Fruit fly (Drosophila melanogaster) whole organism, embryonic: ENCODE measurements around the gene CG33181.

Experiments used
- Atf6 ChIP-seq: fragments of 200-800 bp; sonication (Bioruptor generic); IDR thresholded peaks from 2 replicates; pipeline ENCODE4 v1.3.6; 2022; ENCODE audit warnings: missing biosample characterization, missing genetic modification characterization
- Awh ChIP-seq: fragments of 200-800 bp; sonication (Bioruptor generic); IDR thresholded peaks from 2 replicates; pipeline ENCODE4, ENCODE4 v1.3.6; 2022; ENCODE audit warnings: missing biosample characterization, missing genetic modification characterization
- CG10147 ChIP-seq: fragments of 200-800 bp; sonication (Bioruptor generic); optimal IDR thresholded peaks from 2 replicates; lab custom pipeline; 2019; ENCODE audit warnings: missing biosample characterization, mild to moderate bottlenecking, missing genetic modification characterization, moderate library complexity
- CG10462 ChIP-seq: fragments of 200-800 bp; sonication (Bioruptor generic); optimal IDR thresholded peaks from 2 replicates; lab custom pipeline; 2016; ENCODE audit warnings: missing biosample characterization, missing genetic modification characterization
- CG12104 ChIP-seq: fragments of 200-800 bp; sonication (Bioruptor generic); optimal IDR thresholded peaks from 3 replicates; lab custom pipeline; 2016; ENCODE audit warnings: missing biosample characterization, missing genetic modification characterization
- CG13894 ChIP-seq: fragments of 200-800 bp; sonication (Bioruptor generic); optimal IDR thresholded peaks from 3 replicates; lab custom pipeline; 2018; ENCODE audit warnings: missing biosample characterization, mild to moderate bottlenecking, missing genetic modification characterization, moderate library complexity
- CG17612 ChIP-seq: fragments of 200-800 bp; sonication (Bioruptor generic); IDR thresholded peaks from 2 replicates; pipeline ENCODE4 v1.3.6; 2022; ENCODE audit warnings: missing biosample characterization, missing genetic modification characterization
- CG2116 ChIP-seq: fragments of 200-800 bp; sonication (Bioruptor generic); optimal IDR thresholded peaks from 3 replicates; lab custom pipeline; 2018; ENCODE audit warnings: missing biosample characterization, mild to moderate bottlenecking, missing genetic modification characterization
- CG2120 ChIP-seq: fragments of 200-800 bp; sonication (Bioruptor generic); optimal IDR thresholded peaks from 3 replicates; lab custom pipeline; 2016; ENCODE audit warnings: missing biosample characterization, missing genetic modification characterization
- CG3065 ChIP-seq: fragments of 200-800 bp; sonication (Bioruptor generic); optimal IDR thresholded peaks from 2 replicates; lab custom pipeline; 2016; ENCODE audit warnings: missing biosample characterization, missing genetic modification characterization
- CG32767 ChIP-seq: fragments of 200-800 bp; sonication (Bioruptor generic); IDR thresholded peaks from 2 replicates; pipeline ENCODE4 v1.3.6; 2022; ENCODE audit warnings: missing biosample characterization, missing genetic modification characterization
- CG33557 ChIP-seq: fragments of 200-800 bp; sonication (Bioruptor generic); optimal IDR thresholded peaks from 2 replicates; lab custom pipeline; 2019; ENCODE audit warnings: missing biosample characterization, mild to moderate bottlenecking, missing genetic modification characterization, moderate library complexity
- CG3407 ChIP-seq: fragments of 200-800 bp; sonication (Bioruptor generic); optimal IDR thresholded peaks from 2 replicates; lab custom pipeline; 2018; ENCODE audit warnings: missing biosample characterization, mild to moderate bottlenecking, missing genetic modification characterization
- CG34224 ChIP-seq: fragments of 200-800 bp; sonication (Bioruptor generic); IDR thresholded peaks from 3 replicates; pipeline ENCODE4 v1.3.6; 2022; ENCODE audit warnings: missing biosample characterization, missing genetic modification characterization; ENCODE audit not compliant: partially characterized antibody
- CG5245 ChIP-seq: fragments of 200-800 bp; sonication (Bioruptor generic); optimal IDR thresholded peaks from 3 replicates; lab custom pipeline; 2016; ENCODE audit warnings: missing biosample characterization, missing genetic modification characterization
- CG5953 ChIP-seq: fragments of 200-800 bp; sonication (Bioruptor generic); IDR thresholded peaks from 2 replicates; pipeline ENCODE4 v1.3.6; 2022; ENCODE audit warnings: missing biosample characterization, missing genetic modification characterization
- CG7745 ChIP-seq: fragments of 200-800 bp; sonication (Bioruptor generic); optimal IDR thresholded peaks from 2 replicates; lab custom pipeline; 2018; ENCODE audit warnings: missing biosample characterization, mild to moderate bottlenecking, missing genetic modification characterization, moderate library complexity
- CG8290 ChIP-seq, 3 experiments: fragments of 200-800 bp; sonication (Bioruptor generic); optimal IDR thresholded peaks; 2 replicates each; lab custom pipeline; 2016 to 2019; ENCODE audit warnings: missing biosample characterization in 3 of 3, missing genetic modification characterization in 3 of 3, mild to moderate bottlenecking in 2 of 3, moderate library complexity in 1 of 3
- CG8765 ChIP-seq: fragments of 200-800 bp; sonication (Bioruptor generic); IDR thresholded peaks from 2 replicates; pipeline ENCODE4 v1.3.6; 2022; ENCODE audit warnings: missing biosample characterization, missing genetic modification characterization
- CG9876 ChIP-seq: fragments of 200-800 bp; sonication (Bioruptor generic); optimal IDR thresholded peaks from 2 replicates; lab custom pipeline; 2016; ENCODE audit warnings: missing biosample characterization, missing genetic modification characterization
- Dfd ChIP-seq, 2 experiments: fragments of >200 bp; optimal IDR thresholded peaks; 2 replicates each; lab custom pipeline; 2017; ENCODE audit warnings: missing biosample characterization in 2 of 2, missing genetic modification characterization in 2 of 2
- Dip3 ChIP-seq: fragments of 200-800 bp; sonication (Bioruptor generic); optimal IDR thresholded peaks from 3 replicates; lab custom pipeline; 2016; ENCODE audit warnings: missing biosample characterization, missing genetic modification characterization
- Doc3 ChIP-seq: fragments of 200-800 bp; sonication (Bioruptor generic); IDR thresholded peaks from 3 replicates; pipeline ENCODE4 v1.3.6; 2022; ENCODE audit warnings: missing biosample characterization, missing genetic modification characterization; ENCODE audit not compliant: partially characterized antibody
- E2f2 ChIP-seq: fragments of 200-800 bp; sonication (Bioruptor generic); IDR thresholded peaks from 2 replicates; pipeline ENCODE4 v1.3.6; 2022; ENCODE audit warnings: missing biosample characterization, missing genetic modification characterization
- HLH4C ChIP-seq: fragments of 200-800 bp; sonication (Bioruptor generic); IDR thresholded peaks from 3 replicates; pipeline ENCODE4 v1.3.6; 2022; ENCODE audit warnings: missing biosample characterization, missing genetic modification characterization; ENCODE audit not compliant: partially characterized antibody
- Mes4 ChIP-seq: fragments of 200-800 bp; sonication (Bioruptor generic); optimal IDR thresholded peaks from 2 replicates; lab custom pipeline; 2016; ENCODE audit warnings: missing biosample characterization, missing genetic modification characterization
- NC2β ChIP-seq: fragments of 200-800 bp; sonication (Bioruptor generic); optimal IDR thresholded peaks from 2 replicates; lab custom pipeline; 2016; ENCODE audit warnings: missing biosample characterization, missing genetic modification characterization
- Pdp1 ChIP-seq, 2 experiments: fragments of 200-800 bp; sonication (Bioruptor generic); optimal IDR thresholded peaks; 3 replicates each; lab custom pipeline; 2016; ENCODE audit warnings: missing biosample characterization in 2 of 2, missing genetic modification characterization in 2 of 2, mild to moderate bottlenecking in 1 of 2, moderate library complexity in 1 of 2
- Sry-β ChIP-seq: fragments of 200-800 bp; sonication (Bioruptor generic); optimal IDR thresholded peaks from 2 replicates; lab custom pipeline; 2018; ENCODE audit warnings: missing biosample characterization, mild to moderate bottlenecking, missing genetic modification characterization, moderate library complexity
- Trl ChIP-seq, 3 experiments: fragments of >200 bp in 2 of 3; fragments of 200-800 bp in 1 of 3; sonication (Bioruptor generic) in 1 of 3; optimal IDR thresholded peaks; 2 replicates in 1 of 3; 3 replicates in 2 of 3; lab custom pipeline; 2016 to 2017; ENCODE audit warnings: missing biosample characterization in 1 of 3, missing genetic modification characterization in 1 of 3
- Vsx1 ChIP-seq: fragments of 200-800 bp; sonication (Bioruptor generic); optimal IDR thresholded peaks from 2 replicates; lab custom pipeline; 2017; ENCODE audit warnings: missing biosample characterization, mild to moderate bottlenecking, missing genetic modification characterization, missing genetic modification reagents
- ap ChIP-seq: fragments of 200-800 bp; sonication (Bioruptor generic); IDR thresholded peaks from 2 replicates; pipeline ENCODE4 v1.3.6; 2022; ENCODE audit warnings: missing biosample characterization, missing genetic modification characterization
- chm ChIP-seq: fragments of 200-800 bp; sonication (Bioruptor generic); IDR thresholded peaks from 2 replicates; pipeline ENCODE4 v1.3.6; 2022; ENCODE audit warnings: missing biosample characterization, missing genetic modification characterization
- dysf ChIP-seq: fragments of 200-800 bp; sonication (Bioruptor generic); IDR thresholded peaks from 3 replicates; pipeline ENCODE4 v1.3.6; 2022; ENCODE audit warnings: missing biosample characterization, missing genetic modification characterization
- ems ChIP-seq: fragments of 200-800 bp; sonication (Bioruptor generic); optimal IDR thresholded peaks from 3 replicates; lab custom pipeline; 2016; ENCODE audit warnings: missing biosample characterization, missing genetic modification characterization
- gcm ChIP-seq: fragments of 200-800 bp; sonication (Bioruptor generic); optimal IDR thresholded peaks from 2 replicates; lab custom pipeline; 2019; ENCODE audit warnings: missing biosample characterization, mild to moderate bottlenecking, missing genetic modification characterization, moderate library complexity
- gem ChIP-seq: fragments of 200-800 bp; sonication (Bioruptor generic); optimal IDR thresholded peaks from 2 replicates; lab custom pipeline; 2019; ENCODE audit warnings: missing biosample characterization, mild to moderate bottlenecking, missing genetic modification characterization, moderate library complexity
- luna ChIP-seq: fragments of 200-800 bp; sonication (Bioruptor generic); optimal IDR thresholded peaks from 2 replicates; lab custom pipeline; 2016; ENCODE audit warnings: missing biosample characterization, missing genetic modification characterization
- nerfin-1 ChIP-seq: fragments of 200-800 bp; sonication (Bioruptor generic); optimal IDR thresholded peaks from 3 replicates; lab custom pipeline; 2019; ENCODE audit warnings: missing biosample characterization, mild to moderate bottlenecking, missing genetic modification characterization, moderate library complexity
- oc ChIP-seq: fragments of 200-800 bp; sonication (Bioruptor generic); optimal IDR thresholded peaks from 2 replicates; lab custom pipeline; 2018; ENCODE audit warnings: missing biosample characterization, mild to moderate bottlenecking, missing genetic modification characterization, moderate library complexity
- pan ChIP-seq, 4 experiments: fragments of >200 bp in 3 of 4; fragments of 200-800 bp in 1 of 4; sonication (Bioruptor generic) in 1 of 4; optimal IDR thresholded peaks in 3 of 4; IDR thresholded peaks in 1 of 4; 2 replicates each; pipeline versions ENCODE4 v1.3.6 to Lab custom; 2017 to 2022; ENCODE audit warnings: missing biosample characterization in 2 of 4, missing genetic modification characterization in 2 of 4, mixed read lengths in 1 of 4
- seq ChIP-seq: fragments of 200-800 bp; sonication (Bioruptor generic); IDR thresholded peaks from 2 replicates; pipeline ENCODE4 v1.3.6; 2022; ENCODE audit warnings: missing biosample characterization, missing genetic modification characterization
- sisA ChIP-seq: fragments of 200-800 bp; sonication (Bioruptor generic); IDR thresholded peaks from 2 replicates; pipeline ENCODE4 v1.3.6; 2022; ENCODE audit warnings: missing biosample characterization, missing genetic modification characterization
- so ChIP-seq: fragments of 200-800 bp; sonication (Bioruptor generic); IDR thresholded peaks from 3 replicates; pipeline ENCODE4 v1.3.6; 2022; ENCODE audit warnings: missing biosample characterization, missing genetic modification characterization
- tin ChIP-seq: fragments of 200-800 bp; sonication (Bioruptor generic); optimal IDR thresholded peaks from 3 replicates; lab custom pipeline; 2016; ENCODE audit warnings: missing biosample characterization, missing genetic modification characterization
- unc-4 ChIP-seq: fragments of 200-800 bp; sonication (Bioruptor generic); IDR thresholded peaks from 2 replicates; pipeline ENCODE4 v1.3.6; 2022; ENCODE audit warnings: missing biosample characterization, missing genetic modification characterization; ENCODE audit not compliant: partially characterized antibody
- yki ChIP-seq: fragments of >200 bp; optimal IDR thresholded peaks from 3 replicates; lab custom pipeline; 2018
- zf30C ChIP-seq: fragments of 200-800 bp; sonication (Bioruptor generic); optimal IDR thresholded peaks from 3 replicates; lab custom pipeline; 2018; ENCODE audit warnings: missing biosample characterization, mild to moderate bottlenecking, missing genetic modification characterization

Gene CG33181

DNA sequence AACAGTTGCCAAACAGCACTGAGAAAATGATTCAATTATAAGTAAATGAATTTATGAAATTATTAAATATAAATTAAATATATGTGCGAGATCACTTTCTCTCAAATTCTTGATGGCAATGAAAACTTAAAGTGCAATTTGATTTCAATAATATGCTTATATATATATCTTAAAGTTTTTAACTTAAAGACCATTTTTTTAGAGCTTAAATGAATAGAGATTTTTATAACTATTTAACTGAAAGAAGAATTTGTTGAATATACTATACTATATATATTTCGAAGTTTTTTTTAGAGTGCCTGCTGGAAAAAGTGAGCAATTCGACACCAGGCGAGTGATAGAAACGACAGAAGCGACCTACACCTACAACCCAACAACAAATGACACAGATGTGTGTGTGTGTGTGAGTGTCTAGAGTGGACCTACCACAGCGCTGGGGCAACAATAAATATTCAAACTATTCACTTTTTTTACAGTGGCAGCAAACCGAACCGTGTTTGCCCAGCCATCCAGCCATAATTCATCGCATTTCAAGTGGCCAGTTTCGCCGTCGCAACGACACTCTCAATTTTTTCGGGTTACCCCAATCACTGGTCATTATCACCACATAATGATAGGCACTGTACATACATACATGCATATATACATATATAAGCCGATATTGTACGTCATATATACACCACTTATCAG is 44.1 kb upstream of the CG33181 start (continued):
- TF ChIP-seq ap = 0 out of 2 replicates have a peak, but pooled peaks have one; percentile 33
- TF ChIP-seq pan (optimal IDR thresholded peaks at IDR 0.05; lab: Kevin White, UChicago) = no peak
- TF ChIP-seq pan (GFP tag; optimal IDR thresholded peaks at IDR 0.05 in 1 of 2, IDR thresholded peaks at IDR 0.05 in 1 of 2) = no peak
- no peak for TF ChIP-seq CG5245 (GFP tag; lab: Kevin White, UChicago)
- no peak for TF ChIP-seq CG34224
- no peak for TF ChIP-seq ems (GFP tag; lab: Kevin White, UChicago)
- TF ChIP-seq Vsx1 (GFP tag; lab: Kevin White, UChicago) = no peak
- no peak for TF ChIP-seq NC2β
- TF ChIP-seq Awh = peak; percentile 31; the same call in 1 of the 2 replicates
- TF ChIP-seq so (GFP tag; lab: Robert Waterston, UW) = 0 out of 3 replicates have a peak, but pooled peaks have one; percentile 37
- no peak for TF ChIP-seq seq (GFP tag; lab: Robert Waterston, UW)
- TF ChIP-seq CG5953 (GFP tag; lab: Robert Waterston, UW) = 0 out of 2 replicates have a peak, but pooled peaks have one; percentile 10
- TF ChIP-seq CG3065 (GFP tag; lab: Kevin White, UChicago) = no peak
- TF ChIP-seq CG13894 (tag; lab: Kevin White, UChicago) = no peak
- TF ChIP-seq CG12104 (GFP tag; lab: Kevin White, UChicago) = no peak
- TF ChIP-seq CG17612 (GFP tag; lab: Robert Waterston, UW) = no peak
- peak; percentile 54 for TF ChIP-seq nerfin-1 (tag; lab: Kevin White, UChicago)
- TF ChIP-seq Dfd (GFP tag; optimal IDR thresholded peaks at IDR 0.05; lab: Kevin White, UChicago) = no peak
- TF ChIP-seq CG10462 = no peak
- TF ChIP-seq E2f2 (GFP tag; lab: Robert Waterston, UW) = peak; percentile 17; the same call in 1 of the 2 replicates
- TF ChIP-seq Dip3 (GFP tag; lab: Kevin White, UChicago) = no peak
- no peak for TF ChIP-seq Sry-β (GFP tag; lab: Kevin White, UChicago)
- TF ChIP-seq chm (GFP tag; lab: Robert Waterston, UW) = 0 out of 2 replicates have a peak, but pooled peaks have one; percentile 51
- no peak for TF ChIP-seq yki (lab: Kevin White, UChicago)
- no peak for TF ChIP-seq Mes4
- TF ChIP-seq CG10147 (GFP tag; lab: Kevin White, UChicago) = no peak
- 0 out of 2 replicates have a peak, but pooled peaks have one; percentile 13 for TF ChIP-seq Atf6 (GFP tag; lab: Robert Waterston, UW)
- TF ChIP-seq CG2116 (GFP tag; lab: Kevin White, UChicago) = peak; percentile 4
- no peak for TF ChIP-seq unc-4 (GFP tag; lab: Robert Waterston, UW)
- peak; percentile 37 for TF ChIP-seq CG2120
- TF ChIP-seq gcm (GFP tag; lab: Kevin White, UChicago) = peak; percentile 73
- TF ChIP-seq zf30C = peak; percentile 80
- no peak for TF ChIP-seq CG8765 (GFP tag; lab: Robert Waterston, UW)
- peak; percentile 5 for TF ChIP-seq tin (GFP tag; lab: Kevin White, UChicago)
- peak; percentile 14 for TF ChIP-seq oc (tag; lab: Kevin White, UChicago)
- TF ChIP-seq Pdp1 (GFP tag; optimal IDR thresholded peaks at IDR 0.05; lab: Kevin White, UChicago) = peak in 1 of 2 experiments; percentile 11
- TF ChIP-seq CG9876 (GFP tag; lab: Kevin White, UChicago) = no peak
- TF ChIP-seq sisA (GFP tag; lab: Robert Waterston, UW) = peak; percentile 23; the same call in 1 of the 2 replicates
- no peak for TF ChIP-seq luna (GFP tag; lab: Kevin White, UChicago)
- no peak for TF ChIP-seq CG8290 (GFP tag; optimal IDR thresholded peaks at IDR 0.05; lab: Kevin White, UChicago)
- TF ChIP-seq CG8290 (tag; optimal IDR thresholded peaks at IDR 0.05; lab: Kevin White, UChicago) = peak in 1 of 2 experiments; percentile 76
- TF ChIP-seq CG3407 = no peak
- TF ChIP-seq dysf (GFP tag; lab: Robert Waterston, UW) = no peak
- TF ChIP-seq CG33557 = peak; percentile 68
- no peak for TF ChIP-seq Trl (optimal IDR thresholded peaks at IDR 0.05; lab: Kevin White, UChicago)
- TF ChIP-seq Trl (GFP tag; optimal IDR thresholded peaks at IDR 0.05; lab: Kevin White, UChicago) = no peak
- peak; percentile 89 for TF ChIP-seq gem (tag; lab: Kevin White, UChicago)
- no peak for TF ChIP-seq Doc3 (GFP tag; lab: Robert Waterston, UW)
- TF ChIP-seq HLH4C (GFP tag; lab: Robert Waterston, UW) = no peak
- TF ChIP-seq CG7745 (tag; lab: Kevin White, UChicago) = no peak
- no peak for TF ChIP-seq CG32767 (GFP tag; lab: Robert Waterston, UW)
